Worm (Caenorhabditis elegans) whole organism, young adult: ENCODE data around the gene toca-1.

Experiments used
- ccch-3 ChIP-seq: fragments of 200-800 bp; sonication (Bioruptor generic); optimal IDR thresholded peaks from 2 replicates; lab custom pipeline; 2018; ENCODE audit warnings: mild to moderate bottlenecking, missing genetic modification characterization, missing compliant biosample characterization
- ceh-27 ChIP-seq: fragments of 200-800 bp; sonication (Bioruptor generic); optimal IDR thresholded peaks from 2 replicates; lab custom pipeline; 2018; ENCODE audit warnings: mild to moderate bottlenecking, missing genetic modification characterization, moderate library complexity, missing compliant biosample characterization
- chd-7 ChIP-seq: sonication (generic microtip); optimal IDR thresholded peaks from 2 replicates; lab custom pipeline; 2016; ENCODE audit warnings: mild to moderate bottlenecking, missing genetic modification characterization, moderate library complexity, missing compliant biosample characterization
- ekl-4 ChIP-seq: fragments of 200-800 bp; sonication (Bioruptor generic); IDR thresholded peaks from 2 replicates; pipeline ENCODE4 v1.3.6; 2022; ENCODE audit warnings: missing genetic modification reagents, missing genetic modification characterization, missing compliant biosample characterization
- lin-40 ChIP-seq: sonication (generic microtip); optimal IDR thresholded peaks from 2 replicates; lab custom pipeline; 2016; ENCODE audit warnings: missing genetic modification characterization, mild to moderate bottlenecking, missing compliant biosample characterization, missing genotype, missing genetic modification reagents
- madf-6 ChIP-seq: fragments of 200-800 bp; sonication (Bioruptor generic); IDR thresholded peaks from 2 replicates; pipeline ENCODE4 v1.3.6; 2022; ENCODE audit warnings: missing genetic modification reagents, missing genetic modification characterization, missing compliant biosample characterization
- sptf-2 ChIP-seq: fragments of 200-800 bp; sonication (Bioruptor generic); optimal IDR thresholded peaks from 2 replicates; lab custom pipeline; 2018; ENCODE audit warnings: mild to moderate bottlenecking, missing genetic modification characterization, missing compliant biosample characterization
- unc-130 ChIP-seq: sonication (generic microtip); optimal IDR thresholded peaks from 2 replicates; lab custom pipeline; 2016; ENCODE audit warnings: missing genetic modification reagents, missing genetic modification characterization, missing compliant biosample characterization

The toca-1 gene

ce11 chrX:1464699-1465098, 56.6 kb downstream of the toca-1 start, which contains the start of gene D1005.6:
D1005.6 (minus strand) TSS chrX:1464799.
- TF ChIP-seq unc-130 (GFP tag; lab: Kevin White, UChicago) (no peak), ccch-3 (GFP tag; lab: Kevin White, UChicago) (no peak), ekl-4 (GFP tag; lab: Robert Waterston, UW) (no peak), chd-7 (no peak), madf-6 (GFP tag; lab: Robert Waterston, UW) (no peak), ceh-27 (GFP tag; lab: Kevin White, UChicago) (no peak), sptf-2 (GFP tag; lab: Kevin White, UChicago) (no peak), lin-40 (tag; lab: Kevin White, UChicago) (no peak)
- TF ChIP-seq, all 124 proteins: peak for 0
